Fruit fly (Drosophila melanogaster): ENCODE measurements around the gene wake.

Gene wake

DNA sequence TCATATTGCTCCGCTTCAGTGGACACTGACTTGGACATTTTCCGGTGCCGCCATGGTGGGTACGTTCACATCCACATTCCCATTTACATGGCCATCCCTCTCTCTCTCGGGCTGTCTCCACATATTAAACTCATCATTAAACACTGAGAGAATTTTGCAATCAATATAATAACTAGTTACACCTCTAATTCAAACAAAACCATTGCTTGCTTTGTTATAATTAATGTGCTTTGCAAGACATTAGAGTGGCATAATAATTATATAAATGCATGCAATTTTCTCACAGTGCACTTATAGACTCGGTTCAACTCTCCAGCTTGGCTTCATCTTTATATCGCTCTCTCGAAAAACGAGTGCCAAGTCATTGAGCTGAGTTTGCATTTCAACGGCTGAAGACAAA is 14.9 kb upstream of the wake start:
- peak; percentile 32 for TF ChIP-seq CG7101 (tag; optimal IDR thresholded peaks at IDR 0.05)
- TF ChIP-seq kay (GFP tag; ENCODE audit: borderline replicate concordance), result no peak
- TF ChIP-seq tj (GFP tag; optimal IDR thresholded peaks at IDR 0.05), result peak; percentile 82
- peak; percentile 69 for TF ChIP-seq bab1 (GFP tag; optimal IDR thresholded peaks at IDR 0.05)
- TF ChIP-seq CG14711 (tag; optimal IDR thresholded peaks at IDR 0.05), result peak; percentile 51
- peak in 1 of 2 experiments; percentile 3 for TF ChIP-seq cnc (optimal IDR thresholded peaks at IDR 0.05)

DNA sequence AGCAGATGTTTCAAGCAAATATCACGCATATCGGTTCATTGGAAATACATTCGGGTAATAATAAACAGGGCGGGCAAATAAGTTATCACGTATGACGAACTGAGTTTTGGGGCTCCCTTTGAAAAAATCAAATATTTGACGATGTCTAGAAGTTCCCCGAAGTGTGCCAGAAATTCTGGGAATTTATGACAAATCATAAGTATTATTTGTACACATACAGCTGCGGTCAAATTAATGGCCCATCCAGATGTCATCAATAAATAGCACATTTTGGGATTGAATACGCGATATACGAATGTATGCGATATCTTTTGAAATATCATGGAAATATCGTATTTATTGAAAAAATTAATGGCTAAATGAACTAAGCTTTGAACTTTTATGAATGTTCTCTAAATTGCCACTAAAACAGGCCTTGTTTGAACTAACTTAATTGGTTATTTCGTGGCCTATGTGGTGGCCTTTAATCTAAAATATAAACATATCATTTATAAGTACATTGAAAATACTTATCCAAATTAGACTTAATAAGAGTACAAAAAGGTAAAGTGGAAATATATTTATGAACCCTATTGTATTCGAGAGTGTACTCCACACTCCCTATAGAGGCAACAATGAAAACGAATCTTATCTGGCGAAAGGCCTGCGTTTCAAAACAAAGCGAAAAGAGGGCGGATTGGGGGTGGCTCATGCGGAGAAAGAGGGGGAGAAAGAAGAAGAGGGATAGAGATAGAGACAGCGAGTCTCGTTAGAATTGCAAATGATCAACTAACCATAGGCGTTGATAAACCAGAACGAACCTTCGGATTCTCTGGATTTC is 13.9 kb upstream of the wake start:
- TF ChIP-seq Hr96 (GFP tag; optimal IDR thresholded peaks at IDR 0.05) (no peak), cnc (optimal IDR thresholded peaks at IDR 0.05) (no peak), CG12768 (GFP tag; optimal IDR thresholded peaks at IDR 0.05) (no peak), CG5204 (GFP tag; optimal IDR thresholded peaks at IDR 0.05) (peak; percentile 12), CG7101 (tag; optimal IDR thresholded peaks at IDR 0.05) (peak; percentile 19), tj (GFP tag; optimal IDR thresholded peaks at IDR 0.05) (no peak), bab1 (GFP tag; optimal IDR thresholded peaks at IDR 0.05) (peak; percentile 9), CG1620 (GFP tag; optimal IDR thresholded peaks at IDR 0.05) (no peak), CG33017 (tag; optimal IDR thresholded peaks at IDR 0.05) (no peak), CG14711 (tag; optimal IDR thresholded peaks at IDR 0.05) (peak; percentile 31), kay (GFP tag; ENCODE audit: borderline replicate concordance) (no peak), Clk (GFP tag; optimal IDR thresholded peaks at IDR 0.05) (no peak), CG7045 (GFP tag; optimal IDR thresholded peaks at IDR 0.05) (no peak), cic (GFP tag; optimal IDR thresholded peaks at IDR 0.05) (no peak)

DNA sequence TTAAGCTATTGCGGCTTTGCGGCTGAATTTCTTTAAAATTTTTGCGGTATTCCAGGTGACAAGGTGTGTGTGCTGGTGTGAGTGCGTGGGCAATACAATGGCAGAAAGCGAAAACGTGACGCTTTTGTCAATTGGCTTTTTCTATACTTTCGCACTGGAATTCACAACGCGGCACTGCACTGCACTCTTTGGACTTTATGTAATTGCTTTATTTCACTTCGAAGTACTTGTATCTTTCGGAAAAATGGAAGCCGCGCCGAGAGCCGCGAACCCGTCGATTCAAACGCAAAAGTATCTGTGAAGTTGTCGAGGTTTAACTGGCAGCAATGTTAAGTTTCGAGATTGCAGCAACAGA is 13.3 kb upstream of the wake start:
- no peak for TF ChIP-seq cic (GFP tag; optimal IDR thresholded peaks at IDR 0.05)
- TF ChIP-seq CG33017 (tag; optimal IDR thresholded peaks at IDR 0.05), result no peak
- TF ChIP-seq CG12768 (GFP tag; optimal IDR thresholded peaks at IDR 0.05), result peak; percentile 38
- no peak for TF ChIP-seq CG5204 (GFP tag; optimal IDR thresholded peaks at IDR 0.05)
- TF ChIP-seq Hr96 (GFP tag; optimal IDR thresholded peaks at IDR 0.05), result no peak
- no peak for TF ChIP-seq CG7101 (tag; optimal IDR thresholded peaks at IDR 0.05)
- no peak for TF ChIP-seq CG7045 (GFP tag; optimal IDR thresholded peaks at IDR 0.05)

DNA sequence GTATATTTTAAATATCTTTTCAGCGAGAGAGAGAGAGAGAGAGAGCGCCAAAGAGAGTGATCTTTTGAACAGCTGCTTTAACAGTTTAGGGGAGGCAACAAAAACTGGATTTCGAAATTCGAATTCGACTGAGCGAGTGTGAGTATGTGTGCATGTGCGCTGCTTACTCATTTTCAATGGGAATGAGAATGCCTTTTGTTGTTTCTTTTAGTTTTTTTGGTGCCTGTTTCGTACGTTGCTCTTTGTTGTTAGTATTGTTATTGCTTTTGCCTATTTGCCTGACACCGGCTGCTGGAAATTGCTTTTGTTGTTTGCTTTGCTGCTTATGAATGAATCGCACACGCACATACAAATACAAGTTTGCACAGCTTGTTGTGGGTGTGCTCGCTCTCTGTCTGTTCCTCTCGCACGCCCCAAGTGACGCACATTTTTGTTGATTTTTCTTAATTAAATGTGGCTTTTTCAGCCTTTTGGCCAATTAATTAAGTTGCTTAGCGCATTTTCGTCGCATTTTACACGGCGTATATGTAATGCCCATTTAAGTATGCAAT is 12.7 kb upstream of the wake start:
- TF ChIP-seq CG11617 (GFP tag; optimal IDR thresholded peaks at IDR 0.05) (peak; percentile 51), cnc (optimal IDR thresholded peaks at IDR 0.05) (no peak), CG1620 (GFP tag; optimal IDR thresholded peaks at IDR 0.05) (no peak), Hr96 (GFP tag; optimal IDR thresholded peaks at IDR 0.05) (no peak), Crg-1 (GFP tag; optimal IDR thresholded peaks at IDR 0.05) (no peak), CG12768 (GFP tag; optimal IDR thresholded peaks at IDR 0.05) (peak; percentile 75), Mnt (GFP tag; optimal IDR thresholded peaks at IDR 0.05) (peak; percentile 38), bab1 (GFP tag; optimal IDR thresholded peaks at IDR 0.05) (no peak), kay (GFP tag; ENCODE audit: borderline replicate concordance) (peak; percentile 98), CG14711 (tag; optimal IDR thresholded peaks at IDR 0.05) (peak; percentile 3), toe (GFP tag; optimal IDR thresholded peaks at IDR 0.05) (no peak), cic (GFP tag; optimal IDR thresholded peaks at IDR 0.05) (peak; percentile 98), CG7101 (tag; optimal IDR thresholded peaks at IDR 0.05) (peak; percentile 26), CG5204 (GFP tag; optimal IDR thresholded peaks at IDR 0.05) (no peak), pad (GFP tag; optimal IDR thresholded peaks at IDR 0.05) (peak; percentile 77), tj (GFP tag; optimal IDR thresholded peaks at IDR 0.05) (peak; percentile 48), ovo (GFP tag; optimal IDR thresholded peaks at IDR 0.05) (no peak), CG33017 (tag; optimal IDR thresholded peaks at IDR 0.05) (no peak), CG7045 (GFP tag; optimal IDR thresholded peaks at IDR 0.05) (peak; percentile 64), Clk (GFP tag; optimal IDR thresholded peaks at IDR 0.05) (no peak)

DNA sequence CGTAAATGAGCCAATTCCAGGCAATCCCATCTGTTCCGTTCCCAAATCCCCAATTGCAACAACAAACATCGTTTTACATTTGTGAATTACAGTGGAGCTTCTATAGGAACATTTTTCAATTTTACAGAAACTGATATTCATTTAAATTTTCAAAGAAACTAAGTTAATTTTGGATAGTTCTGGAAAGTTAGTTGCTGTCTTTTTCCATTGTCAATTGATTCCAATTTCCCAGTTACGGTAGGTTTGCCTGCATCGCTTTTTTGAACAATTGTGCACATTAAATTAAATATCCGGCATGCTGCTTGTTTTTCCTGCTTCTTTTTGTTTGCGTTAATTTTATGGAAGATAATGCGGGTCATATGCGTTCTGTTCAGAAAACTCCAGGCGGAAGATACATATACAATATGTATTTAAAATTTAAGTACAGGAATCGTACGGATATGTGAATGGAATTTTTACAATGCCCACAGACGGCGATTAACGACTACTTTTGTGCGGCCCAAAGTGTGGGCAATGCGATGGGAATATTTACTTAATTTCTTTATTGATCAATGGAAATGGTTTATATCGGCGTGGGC is 11.6 kb upstream of the wake start:
- TF ChIP-seq kay (GFP tag; ENCODE audit: borderline replicate concordance), result no peak
- TF ChIP-seq ovo (GFP tag; optimal IDR thresholded peaks at IDR 0.05), result no peak
- TF ChIP-seq CG33017 (tag; optimal IDR thresholded peaks at IDR 0.05), result no peak
- TF ChIP-seq Crg-1 (GFP tag; optimal IDR thresholded peaks at IDR 0.05), result no peak
- no peak for TF ChIP-seq CG1620 (GFP tag; optimal IDR thresholded peaks at IDR 0.05)
- TF ChIP-seq cnc (optimal IDR thresholded peaks at IDR 0.05), result no peak
- no peak for TF ChIP-seq CG7101 (tag; optimal IDR thresholded peaks at IDR 0.05)
- no peak for TF ChIP-seq toe (GFP tag; optimal IDR thresholded peaks at IDR 0.05)
- no peak for TF ChIP-seq CG7045 (GFP tag; optimal IDR thresholded peaks at IDR 0.05)
- TF ChIP-seq bab1 (GFP tag; optimal IDR thresholded peaks at IDR 0.05), result no peak
- no peak for TF ChIP-seq CG12768 (GFP tag; optimal IDR thresholded peaks at IDR 0.05)
- TF ChIP-seq CG11617 (GFP tag; optimal IDR thresholded peaks at IDR 0.05), result no peak
- TF ChIP-seq Hr96 (GFP tag; optimal IDR thresholded peaks at IDR 0.05), result no peak
- no peak for TF ChIP-seq tj (GFP tag; optimal IDR thresholded peaks at IDR 0.05)
- no peak for TF ChIP-seq pad (GFP tag; optimal IDR thresholded peaks at IDR 0.05)
- no peak for TF ChIP-seq CG14711 (tag; optimal IDR thresholded peaks at IDR 0.05)
- no peak for TF ChIP-seq Clk (GFP tag; optimal IDR thresholded peaks at IDR 0.05)
- no peak for TF ChIP-seq cic (GFP tag; optimal IDR thresholded peaks at IDR 0.05)
- no peak for TF ChIP-seq Mnt (GFP tag; optimal IDR thresholded peaks at IDR 0.05)

DNA sequence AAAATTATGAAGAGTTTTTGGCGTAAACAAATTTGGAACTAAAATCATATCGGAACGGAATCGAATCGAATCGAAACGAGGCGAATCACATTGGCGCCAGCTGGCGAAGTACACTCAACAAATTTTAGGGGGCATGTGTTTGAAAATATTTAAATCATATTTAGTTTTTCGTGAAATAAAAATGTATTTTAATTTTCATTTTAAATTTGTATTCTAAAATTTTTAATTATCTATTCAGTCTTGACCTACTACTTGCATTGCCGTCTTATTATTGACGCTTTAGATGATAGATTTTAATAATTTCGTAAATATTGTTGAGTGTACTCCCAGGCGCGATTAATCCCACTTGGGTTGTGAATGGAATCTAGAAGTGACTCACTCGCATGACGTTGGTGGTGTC is 10.4 kb upstream of the wake start:
- TF ChIP-seq Crg-1 (GFP tag; optimal IDR thresholded peaks at IDR 0.05) (no peak), CG7101 (tag; optimal IDR thresholded peaks at IDR 0.05) (no peak), cnc (optimal IDR thresholded peaks at IDR 0.05) (no peak), CG1620 (GFP tag; optimal IDR thresholded peaks at IDR 0.05) (no peak), bab1 (GFP tag; optimal IDR thresholded peaks at IDR 0.05) (no peak), CG12768 (GFP tag; optimal IDR thresholded peaks at IDR 0.05) (no peak), CG14711 (tag; optimal IDR thresholded peaks at IDR 0.05) (no peak), CG11617 (GFP tag; optimal IDR thresholded peaks at IDR 0.05) (no peak), tj (GFP tag; optimal IDR thresholded peaks at IDR 0.05) (no peak), CG5204 (GFP tag; optimal IDR thresholded peaks at IDR 0.05) (no peak)
